Worm (Caenorhabditis elegans) whole organism, L4/young adult: ENCODE data around the gene grp-1.

Source experiments
- dao-5 ChIP-seq: sonication (generic microtip); optimal IDR thresholded peaks from 2 replicates; lab custom pipeline; 2016; ENCODE audit warnings: missing genotype, missing genetic modification characterization, moderate library complexity, missing compliant biosample characterization
- him-1 ChIP-seq: sonication (generic microtip); optimal IDR thresholded peaks from 2 replicates; lab custom pipeline; 2016; ENCODE audit warnings: missing genotype, missing genetic modification reagents, missing genetic modification characterization, missing compliant biosample characterization

DNA sequence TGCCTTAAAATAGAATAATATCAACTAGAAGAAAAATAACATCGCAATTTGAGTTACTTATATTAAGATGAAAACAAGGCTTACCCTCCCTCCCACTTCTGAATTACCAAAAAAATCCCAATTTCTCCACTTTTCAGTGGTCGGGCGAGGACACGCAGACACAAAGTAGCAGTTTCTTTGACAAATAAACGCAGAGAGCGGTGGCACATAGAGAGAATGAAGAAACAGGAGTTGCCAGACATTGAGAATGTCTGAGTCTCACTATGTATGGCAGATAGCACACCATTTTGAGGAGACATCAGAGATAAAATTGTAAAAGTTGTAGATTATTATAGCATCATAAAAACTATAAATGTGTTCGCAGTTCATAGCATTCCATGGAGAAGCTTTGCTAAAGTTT lies 39.7 kb downstream of the grp-1 start:
- no peak for TF ChIP-seq him-1 (tag; lab: Kevin White, UChicago)
- TF ChIP-seq dao-5 (tag; lab: Kevin White, UChicago): no peak
